Fruit fly (Drosophila melanogaster): ENCODE results near the gene Dref.

Gene Dref

dm6 chr2L:9938631-9939256 lies 28.3 kb downstream of the Dref start, which contains the start of the genes Datp and CG4619 (continued):
- TF ChIP-seq Trl (optimal IDR thresholded peaks at IDR 0.05) (peak in 1 of 2 experiments; percentile 15), Trl (GFP tag; optimal IDR thresholded peaks at IDR 0.05) (peak; percentile 64), sna (GFP tag; IDR thresholded peaks at IDR 0.05; ENCODE audit: partially characterized antibody) (no peak; the same call in 1 of the 2 replicates), hkb (optimal IDR thresholded peaks at IDR 0.05) (no peak), hkb (GFP tag; IDR thresholded peaks at IDR 0.05) (no peak), CG8924 (tag; optimal IDR thresholded peaks at IDR 0.05) (no peak), HLH3B (GFP tag; IDR thresholded peaks at IDR 0.05) (0 out of 2 replicates have a peak, but pooled peaks have one; percentile 25), mld (GFP tag; IDR thresholded peaks at IDR 0.05; ENCODE audit: partially characterized antibody) (no peak), vfl (GFP tag; optimal IDR thresholded peaks at IDR 0.05) (peak; percentile 43), cg (GFP tag; optimal IDR thresholded peaks at IDR 0.05) (no peak), Asciz (GFP tag; optimal IDR thresholded peaks at IDR 0.05) (no peak), lbe (GFP tag; optimal IDR thresholded peaks at IDR 0.05) (peak; percentile 21), croc (GFP tag; conservative IDR thresholded peaks at IDR 0.05) (peak; percentile 24; the same call in 1 of the 3 replicates), Bdp1 (GFP tag; optimal IDR thresholded peaks at IDR 0.05) (peak; percentile 48), CG4282 (GFP tag; optimal IDR thresholded peaks at IDR 0.05) (no peak), CG12659 (GFP tag; optimal IDR thresholded peaks at IDR 0.05) (peak; percentile 44), CG11247 (GFP tag; IDR thresholded peaks at IDR 0.05) (peak; percentile 21; the same call in 1 of the 2 replicates), CG18262 (tag; optimal IDR thresholded peaks at IDR 0.05) (no peak), CG15601 (tag; optimal IDR thresholded peaks at IDR 0.05) (no peak), wdn (GFP tag; IDR thresholded peaks at IDR 0.05) (0 out of 2 replicates have a peak, but pooled peaks have one; percentile 20)

- no peak for TF ChIP-seq CG1529 (GFP tag; optimal IDR thresholded peaks at IDR 0.05)
- TF ChIP-seq crp (GFP tag; optimal IDR thresholded peaks at IDR 0.05), result peak in 1 of 2 experiments; percentile 41
- TF ChIP-seq CkIIα-i1 (GFP tag; IDR thresholded peaks at IDR 0.05), result no peak
- no peak for TF ChIP-seq CG14050 (GFP tag; IDR thresholded peaks at IDR 0.05)
- no peak for TF ChIP-seq yki (optimal IDR thresholded peaks at IDR 0.05)
- no peak for TF ChIP-seq CG1832 (GFP tag; optimal IDR thresholded peaks at IDR 0.05)
- TF ChIP-seq org-1 (GFP tag; optimal IDR thresholded peaks at IDR 0.05), result no peak
- TF ChIP-seq NfI (GFP tag; optimal IDR thresholded peaks at IDR 0.05), result peak; percentile 26
- no peak for TF ChIP-seq gem (tag; optimal IDR thresholded peaks at IDR 0.05)
- TF ChIP-seq CG14965 (GFP tag; optimal IDR thresholded peaks at IDR 0.05; ENCODE audit: borderline replicate concordance), result no peak
- peak; percentile 39; the same call in 1 of the 2 replicates for TF ChIP-seq CG11247 (GFP tag; IDR thresholded peaks at IDR 0.05)
- peak; percentile 20 for TF ChIP-seq gro (GFP tag; optimal IDR thresholded peaks at IDR 0.05)
- no peak for TF ChIP-seq wek (GFP tag; optimal IDR thresholded peaks at IDR 0.05)
- no peak for TF ChIP-seq CG17568 (GFP tag; optimal IDR thresholded peaks at IDR 0.05)
- no peak for TF ChIP-seq vfl (GFP tag; optimal IDR thresholded peaks at IDR 0.05)
- TF ChIP-seq Hr3 (GFP tag; optimal IDR thresholded peaks at IDR 0.05), result no peak
- no peak for TF ChIP-seq Ets65A (GFP tag)
- TF ChIP-seq zf30C (GFP tag; optimal IDR thresholded peaks at IDR 0.05), result no peak
- no peak for TF ChIP-seq CG12219 (GFP tag; optimal IDR thresholded peaks at IDR 0.05)
- no peak for TF ChIP-seq CG10959 (GFP tag; IDR thresholded peaks at IDR 0.05)
- TF ChIP-seq cwo (GFP tag; optimal IDR thresholded peaks at IDR 0.05), result no peak
- TF ChIP-seq nerfin-2 (GFP tag; IDR thresholded peaks at IDR 0.05; ENCODE audit: partially characterized antibody), result no peak
- peak; percentile 26 for TF ChIP-seq jumu (GFP tag; optimal IDR thresholded peaks at IDR 0.05)
- TF ChIP-seq slbo (GFP tag; IDR thresholded peaks at IDR 0.05), result peak; percentile 36; the same call in 1 of the 2 replicates
- peak; percentile 88 for TF ChIP-seq MBD-R2 (GFP tag; IDR thresholded peaks at IDR 0.05)
- peak; percentile 64; the same call in 1 of the 3 replicates for TF ChIP-seq CG34422 (GFP tag; IDR thresholded peaks at IDR 0.05)
- TF ChIP-seq Fer2 (tag; optimal IDR thresholded peaks at IDR 0.05), result no peak
- 0 out of 2 replicates have a peak, but pooled peaks have one; percentile 32 for TF ChIP-seq CG3847 (GFP tag; IDR thresholded peaks at IDR 0.05)
- TF ChIP-seq Drgx (GFP tag; IDR thresholded peaks at IDR 0.05), result 0 out of 2 replicates have a peak, but pooled peaks have one; percentile 14
- no peak for TF ChIP-seq chinmo (GFP tag; IDR thresholded peaks at IDR 0.05; ENCODE audit: partially characterized antibody)
- peak; percentile 86 for TF ChIP-seq CG10267 (tag; optimal IDR thresholded peaks at IDR 0.05)
- no peak for TF ChIP-seq CG7987 (GFP tag; optimal IDR thresholded peaks at IDR 0.05)
Measured at dm6 chr2L:9937908-9938307, 29.1 kb downstream of the Dref start, which contains the start of gene Arglu1. Gene Arglu1, minus strand, starts transcription at chr2L:9938134.

All from whole organism, embryonic.